Worm (Caenorhabditis elegans): ENCODE measurements around the gene Y53F4B.25.
A peak's percentile ranks its signal among the peaks of the same experiment; 100 is the strongest.

Gene Y53F4B.25

DNA sequence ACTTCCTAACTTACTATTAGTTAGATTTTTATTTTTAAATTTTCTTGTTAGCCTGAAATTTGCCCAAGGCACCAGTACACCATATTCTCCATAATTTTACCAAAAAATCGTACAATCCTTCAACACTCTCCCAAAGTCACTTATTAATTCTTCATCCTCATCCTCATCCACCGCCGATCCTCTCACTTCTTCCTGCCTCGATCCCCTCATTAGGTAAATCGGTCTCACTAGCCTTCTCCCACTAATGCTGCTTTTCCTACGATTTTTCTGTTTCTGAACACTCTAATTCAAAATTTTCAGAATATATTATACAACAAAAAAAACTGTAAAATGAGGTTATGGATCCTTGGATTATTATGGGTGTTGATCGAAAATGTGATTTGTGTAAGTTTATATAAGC is at the start of gene Y53F4B.25:
TSS of gene Y53F4B.25 (plus strand) at position 301 of the 400 bp plus-strand sequence.
- TF ChIP-seq tbp1 (GFP tag; optimal IDR thresholded peaks at IDR 0.05) (no peak), attf-6 (GFP tag; IDR thresholded peaks at IDR 0.05) (no peak), him-1 (tag; optimal IDR thresholded peaks at IDR 0.05) (no peak), T26A5.8 (tag; optimal IDR thresholded peaks at IDR 0.05) (no peak), B0035.1 (tag; optimal IDR thresholded peaks at IDR 0.05) (no peak), lin-40 (tag; optimal IDR thresholded peaks at IDR 0.05) (no peak), F57C9.4 (tag; optimal IDR thresholded peaks at IDR 0.05) (no peak), F52B5.7 (tag; optimal IDR thresholded peaks at IDR 0.05) (no peak), ceh-27 (GFP tag; optimal IDR thresholded peaks at IDR 0.05) (no peak), lin-26 (GFP tag; IDR thresholded peaks at IDR 0.05) (no peak), ceh-100 (GFP tag; IDR thresholded peaks at IDR 0.05) (no peak), F55B11.4 (tag; optimal IDR thresholded peaks at IDR 0.05; ENCODE audit: borderline replicate concordance, insufficient read depth) (no peak), pha-4 (tag; optimal IDR thresholded peaks at IDR 0.05) (no peak), efl-1 (GFP tag; optimal IDR thresholded peaks at IDR 0.05) (no peak), nhr-179 (tag; optimal IDR thresholded peaks at IDR 0.05) (no peak), ekl-4 (GFP tag; IDR thresholded peaks at IDR 0.05) (no peak)

DNA sequence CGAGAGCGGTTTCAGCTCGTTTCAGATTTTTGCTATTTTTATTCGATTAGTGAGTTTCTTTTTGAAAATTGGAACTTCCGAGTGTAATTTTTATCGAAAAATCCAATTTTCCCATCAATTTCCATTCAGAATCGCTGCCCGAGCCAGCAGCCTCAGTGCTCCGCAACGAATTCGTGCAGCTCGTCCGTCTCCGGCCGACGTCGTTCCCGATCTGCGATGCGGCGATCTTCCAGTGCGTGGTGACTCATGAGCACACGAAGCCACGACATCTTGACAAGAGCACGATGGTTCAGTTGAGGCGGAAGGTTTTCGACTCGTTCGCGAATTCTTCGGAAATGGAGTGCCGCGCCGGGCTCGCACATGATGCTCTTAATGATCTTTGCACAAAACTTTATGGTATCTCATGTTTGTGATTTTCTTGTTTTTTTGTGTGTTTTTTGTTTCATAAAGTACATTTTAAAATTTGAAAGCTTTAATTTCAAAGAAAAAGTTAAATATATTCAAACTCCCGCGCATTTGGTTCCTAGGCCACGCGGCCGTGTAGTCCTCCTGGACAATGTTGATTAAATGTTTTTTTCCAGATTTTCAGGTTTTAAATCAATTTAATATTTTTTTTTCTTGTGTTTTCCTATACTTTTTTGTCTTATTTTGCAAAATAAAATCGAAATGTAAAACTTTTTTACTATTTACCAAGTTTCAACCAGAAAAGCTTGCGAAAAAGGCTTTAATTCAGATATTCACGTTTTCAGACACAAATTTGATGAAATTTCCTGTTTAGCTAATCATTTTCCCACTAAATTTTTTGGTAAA is 46.7 kb upstream of the Y53F4B.25 start:
- TF ChIP-seq snpc-1.3 (tag; optimal IDR thresholded peaks at IDR 0.05; ENCODE audit: insufficient read depth) (peak; percentile 13), hlh-12 (tag; optimal IDR thresholded peaks at IDR 0.05) (no peak), tlf-1 (GFP tag; optimal IDR thresholded peaks at IDR 0.05) (no peak), fkh-3 (tag; optimal IDR thresholded peaks at IDR 0.05) (no peak), repo-1 (tag; optimal IDR thresholded peaks at IDR 0.05) (no peak), hmg-20 (GFP tag; IDR thresholded peaks at IDR 0.05) (no peak), lin-54 (GFP tag; optimal IDR thresholded peaks at IDR 0.05) (peak; percentile 97), zfh-2 (GFP tag; conservative IDR thresholded peaks at IDR 0.05) (peak; percentile 76), nfyb-1 (GFP tag; IDR thresholded peaks at IDR 0.05) (0 out of 2 replicates have a peak, but pooled peaks have one; percentile 53), mel-28 (tag; optimal IDR thresholded peaks at IDR 0.05; ENCODE audit: borderline replicate concordance) (no peak), F57C9.4 (tag; optimal IDR thresholded peaks at IDR 0.05) (no peak), ztf-25 (GFP tag; IDR thresholded peaks at IDR 0.05) (no peak), nhr-120 (GFP tag; IDR thresholded peaks at IDR 0.05) (no peak), let-526 (GFP tag; IDR thresholded peaks at IDR 0.05) (no peak), F39B2.1 (GFP tag; IDR thresholded peaks at IDR 0.05) (no peak), nfya-1 (tag; optimal IDR thresholded peaks at IDR 0.05; ENCODE audit: borderline replicate concordance, insufficient read depth) (no peak), F33H1.4 (GFP tag; IDR thresholded peaks at IDR 0.05) (peak; percentile 32), ets-4 (GFP tag; optimal IDR thresholded peaks at IDR 0.05) (no peak), chd-7 (tag; optimal IDR thresholded peaks at IDR 0.05) (no peak), dpff-1 (tag; optimal IDR thresholded peaks at IDR 0.05) (no peak), cebp-2 (GFP tag; IDR thresholded peaks at IDR 0.05) (no peak), B0336.3 (GFP tag; IDR thresholded peaks at IDR 0.05) (no peak), F22D6.2 (tag; optimal IDR thresholded peaks at IDR 0.05) (no peak), T26A5.8 (tag; optimal IDR thresholded peaks at IDR 0.05) (no peak), K12H6.12 (tag; optimal IDR thresholded peaks at IDR 0.05) (no peak), somi-1 (GFP tag; optimal IDR thresholded peaks at IDR 0.05) (no peak), ceh-58 (GFP tag; IDR thresholded peaks at IDR 0.05) (no peak), atf-7 (tag; optimal IDR thresholded peaks at IDR 0.05) (no peak), pbrm-1 (GFP tag; IDR thresholded peaks at IDR 0.05) (no peak), hmg-1.2 (GFP tag; IDR thresholded peaks at IDR 0.05) (no peak), attf-5 (GFP tag; optimal IDR thresholded peaks at IDR 0.05) (no peak), ztf-26 (tag; optimal IDR thresholded peaks at IDR 0.05) (no peak), lir-1 (GFP tag; conservative IDR thresholded peaks at IDR 0.05) (no peak), nhr-80 (tag; optimal IDR thresholded peaks at IDR 0.05) (no peak), attf-6 (GFP tag; IDR thresholded peaks at IDR 0.05) (no peak)
